Fruit fly (Drosophila melanogaster) whole organism, wandering third instar larva: ENCODE measurements around the gene Octbeta2R.

Source experiments
- CrebA ChIP-seq: fragments of 200-800 bp; sonication (Bioruptor generic); optimal IDR thresholded peaks from 2 replicates; lab custom pipeline; 2016; ENCODE audit warnings: missing biosample characterization, mild to moderate bottlenecking, missing genetic modification characterization, borderline replicate concordance
- Dfd ChIP-seq: fragments of >200 bp; optimal IDR thresholded peaks from 2 replicates; lab custom pipeline; 2017; ENCODE audit warnings: missing biosample characterization, missing genetic modification characterization
- Dif ChIP-seq: fragments of 200-275, 200-300 bp; sonication (Bioruptor generic); optimal IDR thresholded peaks from 2 replicates; lab custom pipeline; 2018; ENCODE audit warnings: missing biosample characterization, missing genetic modification characterization; ENCODE audit not compliant: partially characterized antibody
- GATAd ChIP-seq: sonication (Bioruptor generic); optimal IDR thresholded peaks from 2 replicates; lab custom pipeline; 2016; ENCODE audit warnings: missing biosample characterization, missing genetic modification characterization
- Hnf4 ChIP-seq: fragments of 200-800 bp; sonication (Bioruptor generic); optimal IDR thresholded peaks from 2 replicates; lab custom pipeline; 2016; ENCODE audit warnings: missing biosample characterization, mild to moderate bottlenecking, missing genetic modification characterization
- Hr78 ChIP-seq: fragments of >200 bp; optimal IDR thresholded peaks from 2 replicates; lab custom pipeline; 2017; ENCODE audit warnings: missing biosample characterization, missing genetic modification characterization
- Hr83 ChIP-seq: fragments of 200-300 bp; sonication (Bioruptor generic); optimal IDR thresholded peaks from 2 replicates; lab custom pipeline; 2016; ENCODE audit warnings: missing biosample characterization, mild to moderate bottlenecking, missing genetic modification characterization, moderate library complexity; ENCODE audit not compliant: poor library complexity, severe bottlenecking
- Jra ChIP-seq: sonication (Bioruptor generic); optimal IDR thresholded peaks from 2 replicates; lab custom pipeline; 2016; ENCODE audit warnings: missing biosample characterization, missing genetic modification characterization
- N ChIP-seq: fragments of >200 bp; optimal IDR thresholded peaks from 2 replicates; lab custom pipeline; 2018; ENCODE audit warnings: missing biosample characterization, missing external identifiers, missing genetic modification characterization
- Sp1 ChIP-seq: fragments of 200-800 bp; sonication (Bioruptor generic); optimal IDR thresholded peaks from 3 replicates; lab custom pipeline; 2019; ENCODE audit warnings: missing biosample characterization, mild to moderate bottlenecking, missing genetic modification characterization, moderate library complexity
- br ChIP-seq: fragments of 200-800 bp; sonication (Bioruptor generic); optimal IDR thresholded peaks from 2 replicates; lab custom pipeline; 2016; ENCODE audit warnings: missing biosample characterization, missing genetic modification characterization
- dl ChIP-seq, 2 experiments: fragments of 175-275, 200-275 bp in 1 of 2; fragments of 200-275 bp in 1 of 2; sonication (Bioruptor generic); optimal IDR thresholded peaks; lab custom pipeline; 2018; ENCODE audit warnings: mild to moderate bottlenecking in 2 of 2, missing biosample characterization in 2 of 2, missing genetic modification characterization in 2 of 2, moderate library complexity in 2 of 2; ENCODE audit not compliant: partially characterized antibody in 2 of 2, insufficient read depth in 1 of 2
- dsf ChIP-seq: sonication (Bioruptor generic); optimal IDR thresholded peaks from 2 replicates; lab custom pipeline; 2016; ENCODE audit warnings: missing biosample characterization, missing genetic modification characterization, borderline replicate concordance
- ey ChIP-seq: fragments of 200-800 bp; sonication (Bioruptor generic); optimal IDR thresholded peaks from 2 replicates; lab custom pipeline; 2016; ENCODE audit warnings: missing biosample characterization, missing genetic modification characterization
- fru ChIP-seq: fragments of 200-800 bp; sonication (Bioruptor generic); optimal IDR thresholded peaks from 3 replicates; lab custom pipeline; 2016; ENCODE audit warnings: missing biosample characterization, mild to moderate bottlenecking, missing genetic modification characterization
- h ChIP-seq: fragments of 200-800 bp; sonication (Bioruptor generic); optimal IDR thresholded peaks from 3 replicates; lab custom pipeline; 2016; ENCODE audit warnings: missing biosample characterization, mild to moderate bottlenecking, missing genetic modification characterization
- jim ChIP-seq: fragments of 175-275, 200-325 bp; sonication (Bioruptor generic); optimal IDR thresholded peaks from 2 replicates; lab custom pipeline; 2016; ENCODE audit warnings: missing biosample characterization, mild to moderate bottlenecking, missing genetic modification characterization
- lola ChIP-seq: fragments of >200 bp; optimal IDR thresholded peaks from 2 replicates; lab custom pipeline; 2017; ENCODE audit warnings: missing biosample characterization, missing genetic modification characterization
- pan ChIP-seq: fragments of >200 bp; optimal IDR thresholded peaks from 2 replicates; lab custom pipeline; 2017
- psq ChIP-seq: fragments of 200-800 bp; sonication (Bioruptor generic); optimal IDR thresholded peaks from 3 replicates; lab custom pipeline; 2017; ENCODE audit warnings: missing biosample characterization, mild to moderate bottlenecking, missing genetic modification characterization, moderate library complexity
- rgr ChIP-seq: fragments of 200-800 bp; sonication (Bioruptor generic); optimal IDR thresholded peaks from 3 replicates; lab custom pipeline; 2016; ENCODE audit warnings: missing biosample characterization, mild to moderate bottlenecking, missing genetic modification characterization
- sage ChIP-seq: fragments of 200-800 bp; sonication (Bioruptor generic); optimal IDR thresholded peaks from 2 replicates; lab custom pipeline; 2016; ENCODE audit warnings: missing biosample characterization, mild to moderate bottlenecking, missing genetic modification characterization
- sv ChIP-seq: fragments of 200-800 bp; sonication (Bioruptor generic); optimal IDR thresholded peaks from 3 replicates; lab custom pipeline; 2016; ENCODE audit warnings: missing biosample characterization, missing genetic modification characterization
- tai ChIP-seq: sonication (Bioruptor generic); optimal IDR thresholded peaks from 2 replicates; lab custom pipeline; 2016; ENCODE audit warnings: missing biosample characterization, missing genetic modification characterization

Octbeta2R gene

DNA sequence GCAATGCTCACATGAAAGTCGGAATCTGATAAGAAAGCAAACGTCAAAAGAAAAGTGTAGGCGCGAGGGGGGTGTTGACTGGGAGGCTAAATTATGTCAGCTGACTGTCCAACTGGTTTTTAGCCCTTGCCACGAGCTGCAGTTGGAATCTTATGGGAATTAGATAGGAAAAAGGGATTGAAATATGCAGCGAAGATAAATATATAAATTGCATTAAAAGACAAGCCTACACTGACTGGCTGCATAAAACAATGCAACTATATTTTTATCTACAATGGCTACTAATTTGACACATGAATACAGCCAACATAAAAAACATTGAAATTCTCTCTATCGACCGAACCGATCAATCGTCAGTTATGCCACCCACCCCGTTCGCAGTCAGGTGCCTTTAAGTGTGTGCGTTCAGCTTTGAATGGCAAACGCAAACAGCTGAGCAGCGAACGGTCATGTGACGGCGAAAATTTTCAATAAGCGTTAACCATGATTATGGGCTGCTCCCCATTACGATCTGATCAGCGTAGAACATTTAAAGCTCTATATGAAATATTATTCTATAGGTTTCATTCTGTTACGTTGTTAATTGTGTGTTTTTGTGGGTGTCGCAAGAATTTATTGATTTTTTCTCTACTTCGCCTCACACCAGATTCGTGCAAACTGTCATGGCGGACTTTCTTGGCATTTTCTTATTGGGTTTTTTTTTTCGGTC is 31.3 kb upstream of the Octbeta2R start:
- TF ChIP-seq psq (GFP tag; lab: Kevin White, UChicago) (peak; percentile 94), dsf (GFP tag; lab: Kevin White, UChicago) (no peak)

DNA sequence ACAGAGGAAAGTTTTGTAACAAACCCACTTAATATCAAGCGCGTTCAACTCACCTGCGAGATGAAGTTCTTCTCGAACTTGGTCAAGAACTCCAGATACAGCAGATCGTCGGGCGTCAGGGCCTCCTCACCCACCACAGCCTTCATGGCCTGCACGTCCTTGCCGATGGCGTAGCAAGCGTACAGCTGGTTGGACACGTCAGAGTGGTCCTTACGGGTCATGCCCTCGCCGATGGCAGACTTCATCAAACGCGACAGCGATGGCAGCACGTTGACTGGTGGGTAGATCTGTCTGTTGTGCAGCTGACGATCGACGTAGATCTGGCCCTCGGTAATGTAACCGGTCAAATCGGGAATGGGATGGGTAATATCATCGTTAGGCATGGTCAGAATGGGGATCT is 29.4 kb upstream of the Octbeta2R start:
- TF ChIP-seq GATAd (GFP tag; lab: Kevin White, UChicago) (no peak), rgr (GFP tag; lab: Kevin White, UChicago) (no peak), ey (GFP tag; lab: Kevin White, UChicago) (no peak), Sp1 (GFP tag; lab: Kevin White, UChicago) (no peak), br (no peak), dl (GFP tag; optimal IDR thresholded peaks at IDR 0.05; lab: Kevin White, UChicago; ENCODE audit: insufficient read depth in 1 of 2, partially characterized antibody in 2 of 2) (no peak)

DNA sequence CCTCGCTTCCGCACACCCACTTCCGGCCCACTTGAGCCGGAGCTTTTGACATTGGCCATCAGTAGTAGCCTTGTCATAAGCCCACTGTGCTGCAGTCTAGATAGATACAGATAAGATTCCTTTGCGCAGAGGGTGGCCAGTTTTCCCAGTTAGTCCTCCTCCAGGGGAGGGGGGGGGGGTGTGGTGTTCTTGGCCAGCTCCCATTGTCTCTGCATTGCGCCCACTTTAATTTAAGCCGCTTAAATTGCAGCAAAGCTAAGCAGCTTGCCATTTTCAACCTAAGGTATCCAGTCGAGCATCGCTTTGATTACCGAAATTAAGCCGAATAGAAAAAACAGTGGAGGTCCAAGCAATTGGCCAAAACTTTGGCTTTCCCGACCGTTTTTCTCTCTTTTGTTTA is 27.3 kb upstream of the Octbeta2R start:
- no peak for TF ChIP-seq fru (GFP tag; lab: Kevin White, UChicago)
- TF ChIP-seq Dfd (GFP tag; lab: Kevin White, UChicago): peak; percentile 94

DNA sequence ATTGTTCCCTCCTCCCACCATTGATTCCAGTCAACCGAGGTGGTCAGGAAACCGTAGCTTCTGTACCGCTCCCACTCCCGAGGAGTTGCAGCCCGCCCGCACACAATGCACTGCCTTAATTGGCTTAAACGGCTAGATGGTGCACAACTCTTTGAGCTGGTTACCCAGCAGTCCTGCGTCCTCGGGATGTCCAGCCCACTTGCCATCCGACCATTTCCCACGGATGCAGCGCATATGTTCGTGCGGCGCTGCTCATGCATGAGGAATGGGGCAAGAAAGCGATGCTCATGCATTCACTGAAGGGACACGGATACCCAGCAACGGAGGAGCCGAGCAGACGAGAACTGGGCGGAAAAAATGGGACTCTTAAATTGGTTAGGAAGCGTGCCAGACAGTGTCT is 20.0 kb upstream of the Octbeta2R start:
- TF ChIP-seq lola (GFP tag; lab: Kevin White, UChicago): no peak
- TF ChIP-seq Dif: no peak
- no peak for TF ChIP-seq GATAd (GFP tag; lab: Kevin White, UChicago)
- TF ChIP-seq psq (GFP tag; lab: Kevin White, UChicago): no peak
- no peak for TF ChIP-seq dsf (GFP tag; lab: Kevin White, UChicago)
- no peak for TF ChIP-seq h (GFP tag; lab: Kevin White, UChicago)
- no peak for TF ChIP-seq Hr83 (GFP tag; lab: Kevin White, UChicago)
- TF ChIP-seq tai: no peak
- no peak for TF ChIP-seq fru (GFP tag; lab: Kevin White, UChicago)
- TF ChIP-seq N: no peak
- no peak for TF ChIP-seq jim (GFP tag; lab: Kevin White, UChicago)
- no peak for TF ChIP-seq br
- no peak for TF ChIP-seq pan (lab: Kevin White, UChicago)
- no peak for TF ChIP-seq Jra (GFP tag; lab: Kevin White, UChicago)
- no peak for TF ChIP-seq Sp1 (GFP tag; lab: Kevin White, UChicago)
- TF ChIP-seq sage: no peak
- TF ChIP-seq Hnf4 (GFP tag; lab: Kevin White, UChicago): no peak
- no peak for TF ChIP-seq sv (GFP tag; lab: Kevin White, UChicago)
- TF ChIP-seq Hr78 (GFP tag; lab: Kevin White, UChicago): no peak
- TF ChIP-seq, all 38 proteins: peak for 0

DNA sequence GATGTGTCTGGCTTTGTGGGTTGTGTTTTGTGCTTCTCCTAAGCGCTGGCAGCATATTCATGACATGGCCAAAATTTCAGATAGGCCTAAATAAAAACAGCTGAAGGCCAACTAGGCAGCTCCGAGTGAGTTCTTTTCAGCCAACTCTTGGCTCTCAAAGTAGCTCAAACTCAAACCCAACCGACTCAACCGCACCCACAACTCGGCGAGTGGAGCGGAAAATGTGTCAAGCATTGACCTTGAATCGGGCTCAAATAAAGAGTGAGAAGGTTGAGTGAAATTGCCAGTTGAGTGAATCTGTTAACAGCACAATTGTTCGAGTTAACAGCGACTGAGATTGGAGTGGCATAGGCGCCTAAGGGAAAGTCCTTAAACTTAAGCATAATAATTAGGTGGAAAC is 16.4 kb upstream of the Octbeta2R start:
- TF ChIP-seq CrebA (no peak), fru (GFP tag; lab: Kevin White, UChicago) (no peak), Hr78 (GFP tag; lab: Kevin White, UChicago) (no peak), Dif (no peak), dl (GFP tag; optimal IDR thresholded peaks at IDR 0.05; lab: Kevin White, UChicago; ENCODE audit: insufficient read depth in 1 of 2, partially characterized antibody in 2 of 2) (no peak)
- TF ChIP-seq, all 38 proteins: peak for 0

DNA sequence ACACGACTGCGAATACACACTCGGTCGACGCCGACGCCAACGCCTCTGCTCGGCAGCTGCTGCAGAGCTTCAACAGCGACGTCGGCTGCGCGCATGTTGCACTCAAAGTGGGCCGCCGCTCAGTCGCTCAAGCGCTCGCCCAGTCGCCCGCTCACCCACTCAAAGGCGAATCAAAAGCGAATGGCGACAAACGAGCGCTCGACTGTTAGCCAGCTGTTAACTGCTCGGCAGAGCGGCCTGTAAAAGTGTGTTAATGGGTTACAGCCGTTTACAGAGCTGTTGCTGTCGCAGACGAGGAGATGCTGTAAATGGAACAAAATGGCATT is 328 bp upstream of the Octbeta2R start:
- TF ChIP-seq tai (no peak), Hr78 (GFP tag; lab: Kevin White, UChicago) (no peak), pan (lab: Kevin White, UChicago) (no peak), lola (GFP tag; lab: Kevin White, UChicago) (no peak), jim (GFP tag; lab: Kevin White, UChicago) (no peak), psq (GFP tag; lab: Kevin White, UChicago) (no peak), ey (GFP tag; lab: Kevin White, UChicago) (no peak)

DNA sequence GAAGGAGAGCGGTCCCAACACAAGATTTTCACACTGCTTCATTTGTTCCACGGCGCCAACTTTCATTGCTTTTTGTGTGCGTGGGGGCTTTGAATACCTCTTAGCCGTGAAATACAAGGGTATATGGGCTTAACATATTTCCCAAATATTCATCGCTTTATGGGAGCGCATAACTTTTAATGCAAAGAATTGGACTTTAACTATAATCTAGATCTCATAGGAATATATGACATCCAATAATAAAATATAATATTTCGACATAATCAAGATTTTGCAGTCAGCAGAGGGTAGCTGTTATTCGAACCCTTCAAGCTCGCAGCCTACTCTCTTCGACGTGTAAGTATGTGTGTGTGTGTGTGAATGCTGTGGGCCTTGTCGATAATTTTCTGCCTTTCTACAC is 3.9 kb downstream of the Octbeta2R start:
- TF ChIP-seq pan (lab: Kevin White, UChicago) (no peak), psq (GFP tag; lab: Kevin White, UChicago) (no peak), N (no peak)
